Worm (Caenorhabditis elegans): ENCODE results near the gene dlc-5.

The dlc-5 gene

DNA sequence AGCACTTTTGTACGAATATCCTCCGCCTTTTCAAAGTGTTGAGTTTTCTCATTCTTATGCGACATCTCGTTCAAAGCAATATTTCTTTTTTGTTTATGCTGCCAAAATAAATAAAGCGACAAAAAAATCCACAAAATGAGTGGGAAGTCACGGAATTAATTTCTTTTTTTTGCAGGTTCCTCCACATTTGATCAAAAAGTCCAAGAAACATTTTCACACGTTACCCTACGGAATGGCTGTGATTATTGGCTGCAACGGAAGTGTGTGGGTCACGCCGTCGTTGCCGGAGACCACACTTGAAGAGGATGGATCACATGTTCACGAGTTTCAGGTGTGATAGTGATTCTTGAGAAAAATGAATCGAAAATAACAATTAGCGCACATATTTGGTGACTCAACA is 21.5 kb upstream of the dlc-5 start, which contains the start of gene Y73B6BL.22:
Gene Y73B6BL.22, minus strand, starts transcription at position 101 of the 400 bp plus-strand sequence.
- TF ChIP-seq egl-27 (tag; optimal IDR thresholded peaks at IDR 0.05) (no peak), peb-1 (tag; optimal IDR thresholded peaks at IDR 0.05) (no peak), zag-1 (tag; optimal IDR thresholded peaks at IDR 0.05) (no peak), sma-9 (GFP tag; optimal IDR thresholded peaks at IDR 0.05) (no peak), sma-9 (tag; optimal IDR thresholded peaks at IDR 0.05) (no peak), lin-13 (GFP tag; optimal IDR thresholded peaks at IDR 0.05) (no peak), alr-1 (tag; optimal IDR thresholded peaks at IDR 0.05) (no peak), ama-1 (optimal IDR thresholded peaks at IDR 0.05) (no peak), lin-39 (tag; optimal IDR thresholded peaks at IDR 0.05) (no peak), ztf-11 (tag; optimal IDR thresholded peaks at IDR 0.05) (no peak), unc-62 (GFP tag; optimal IDR thresholded peaks at IDR 0.05) (no peak), mab-5 (tag; optimal IDR thresholded peaks at IDR 0.05) (no peak), elt-1 (tag; optimal IDR thresholded peaks at IDR 0.05) (no peak), nhr-11 (tag; optimal IDR thresholded peaks at IDR 0.05) (no peak), nhr-10 (tag; optimal IDR thresholded peaks at IDR 0.05) (no peak), C34F6.9 (tag; optimal IDR thresholded peaks at IDR 0.05) (no peak), R02D3.7 (tag; optimal IDR thresholded peaks at IDR 0.05) (no peak), F13H6.1 (tag; optimal IDR thresholded peaks at IDR 0.05) (no peak), Y55F3AM.14 (GFP tag; optimal IDR thresholded peaks at IDR 0.05) (no peak), unc-55 (GFP tag; optimal IDR thresholded peaks at IDR 0.05) (no peak)

DNA sequence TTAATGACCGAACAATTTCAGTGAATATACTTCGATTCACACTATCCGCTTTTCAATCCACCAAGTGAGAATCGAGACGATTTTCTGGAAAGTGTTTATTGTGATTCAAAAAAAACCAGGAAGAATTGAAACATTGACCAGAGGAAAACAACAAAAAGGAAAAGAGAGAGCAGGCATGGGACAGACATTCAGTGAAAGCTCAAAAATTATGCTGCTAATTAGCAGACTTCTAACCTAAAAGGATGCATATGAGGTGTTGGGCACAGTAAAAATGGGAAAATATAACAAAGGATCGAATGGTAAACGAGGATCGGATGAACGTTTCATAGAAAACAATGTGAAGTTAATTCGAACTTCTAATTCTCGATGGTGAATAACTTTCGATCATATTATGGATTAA is 20.4 kb upstream of the dlc-5 start:
- no peak for TF ChIP-seq elt-1 (tag; optimal IDR thresholded peaks at IDR 0.05)
- TF ChIP-seq nhr-6 (tag; optimal IDR thresholded peaks at IDR 0.05): no peak
- no peak for TF ChIP-seq mdl-1 (tag; optimal IDR thresholded peaks at IDR 0.05)
- no peak for TF ChIP-seq alr-1 (tag; optimal IDR thresholded peaks at IDR 0.05)
- no peak for TF ChIP-seq nhr-21 (tag; optimal IDR thresholded peaks at IDR 0.05)
- no peak for TF ChIP-seq sma-9 (GFP tag; optimal IDR thresholded peaks at IDR 0.05)
- TF ChIP-seq sma-9 (tag; optimal IDR thresholded peaks at IDR 0.05): no peak
- no peak for TF ChIP-seq lsy-2 (tag; optimal IDR thresholded peaks at IDR 0.05)
- TF ChIP-seq zag-1 (tag; optimal IDR thresholded peaks at IDR 0.05): no peak
- no peak for TF ChIP-seq Y55F3AM.14 (GFP tag; optimal IDR thresholded peaks at IDR 0.05)
- no peak for TF ChIP-seq nhr-23 (tag; optimal IDR thresholded peaks at IDR 0.05)
- TF ChIP-seq ZK546.5 (tag; optimal IDR thresholded peaks at IDR 0.05): no peak
- no peak for TF ChIP-seq sem-4 (tag; optimal IDR thresholded peaks at IDR 0.05)
- no peak for TF ChIP-seq skn-1 (tag; optimal IDR thresholded peaks at IDR 0.05)
- no peak for TF ChIP-seq unc-62 (GFP tag; optimal IDR thresholded peaks at IDR 0.05)
- no peak for TF ChIP-seq C34F6.9 (tag; optimal IDR thresholded peaks at IDR 0.05)
- no peak for TF ChIP-seq nhr-10 (tag; optimal IDR thresholded peaks at IDR 0.05)
- no peak for TF ChIP-seq ceh-82 (tag; optimal IDR thresholded peaks at IDR 0.05)

DNA sequence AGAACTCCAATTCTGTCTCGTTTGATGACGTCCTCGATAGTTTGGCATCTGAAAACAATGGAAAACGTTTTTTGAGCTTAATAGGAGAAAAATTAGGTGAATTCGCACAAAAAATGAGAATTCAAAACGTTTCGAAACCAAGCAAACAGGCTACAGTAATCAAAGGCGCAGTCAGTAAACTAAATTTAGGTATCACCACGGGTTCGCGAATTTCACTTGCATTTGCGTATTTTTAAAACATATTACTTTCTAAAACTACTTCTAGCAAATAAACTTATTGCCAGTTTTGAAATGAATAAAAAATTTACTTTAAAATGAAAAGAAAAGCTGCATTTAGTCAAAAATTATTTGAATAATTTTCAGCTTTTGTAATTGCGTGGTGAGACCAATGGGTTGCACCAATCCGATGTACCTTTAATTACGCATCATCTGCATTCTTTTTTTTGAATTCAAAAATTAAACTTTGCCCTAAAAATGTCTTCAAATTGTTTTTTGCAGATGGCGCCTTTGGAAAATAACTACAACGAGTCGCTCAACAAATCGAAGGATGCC is 18.9 kb upstream of the dlc-5 start, which contains the start of the genes Y73B6BL.23 and htp-2:
Gene Y73B6BL.23, minus strand, starts transcription at position 51 of the 552 bp plus-strand sequence.
Gene htp-2, plus strand, starts transcription at position 492 of the 552 bp plus-strand sequence.
- no peak for TF ChIP-seq ztf-4 (tag; optimal IDR thresholded peaks at IDR 0.05)
- no peak for TF ChIP-seq nhr-11 (tag; optimal IDR thresholded peaks at IDR 0.05)
- TF ChIP-seq nhr-77 (tag; optimal IDR thresholded peaks at IDR 0.05): no peak

DNA sequence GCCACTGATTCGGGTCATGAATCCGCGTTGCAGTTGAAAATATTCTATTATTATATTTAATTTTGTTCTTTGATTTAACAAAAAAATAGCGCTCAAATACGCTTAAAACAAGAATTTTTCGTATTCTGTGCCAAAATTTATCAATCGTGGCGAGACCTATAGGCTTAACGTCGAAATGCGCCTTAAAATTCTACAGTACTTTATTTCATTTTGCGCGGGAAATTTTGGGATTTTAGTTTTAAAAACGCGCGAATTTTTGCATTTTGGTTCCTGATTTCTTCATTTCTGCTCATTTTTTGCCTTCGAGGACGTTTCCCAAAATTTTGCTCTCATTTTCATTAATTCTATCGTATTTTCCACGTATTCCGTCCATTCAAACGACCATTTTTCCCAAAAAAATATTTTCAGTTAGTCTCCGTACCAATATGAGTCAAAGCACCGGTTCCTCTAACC is 16.8 kb upstream of the dlc-5 start, which contains the start of gene puf-11:
Gene puf-11, plus strand, starts transcription at position 403 of the 453 bp plus-strand sequence.
- TF ChIP-seq lin-11 (tag; optimal IDR thresholded peaks at IDR 0.05): no peak
- TF ChIP-seq lin-13 (GFP tag; optimal IDR thresholded peaks at IDR 0.05): no peak
- TF ChIP-seq lsy-2 (tag; optimal IDR thresholded peaks at IDR 0.05): no peak
- no peak for TF ChIP-seq ama-1 (optimal IDR thresholded peaks at IDR 0.05)
- no peak for TF ChIP-seq unc-39 (tag; optimal IDR thresholded peaks at IDR 0.05)
- TF ChIP-seq nhr-129 (tag; optimal IDR thresholded peaks at IDR 0.05): no peak
- no peak for TF ChIP-seq R02D3.7 (tag; optimal IDR thresholded peaks at IDR 0.05)
- TF ChIP-seq alr-1 (tag; optimal IDR thresholded peaks at IDR 0.05): no peak

DNA sequence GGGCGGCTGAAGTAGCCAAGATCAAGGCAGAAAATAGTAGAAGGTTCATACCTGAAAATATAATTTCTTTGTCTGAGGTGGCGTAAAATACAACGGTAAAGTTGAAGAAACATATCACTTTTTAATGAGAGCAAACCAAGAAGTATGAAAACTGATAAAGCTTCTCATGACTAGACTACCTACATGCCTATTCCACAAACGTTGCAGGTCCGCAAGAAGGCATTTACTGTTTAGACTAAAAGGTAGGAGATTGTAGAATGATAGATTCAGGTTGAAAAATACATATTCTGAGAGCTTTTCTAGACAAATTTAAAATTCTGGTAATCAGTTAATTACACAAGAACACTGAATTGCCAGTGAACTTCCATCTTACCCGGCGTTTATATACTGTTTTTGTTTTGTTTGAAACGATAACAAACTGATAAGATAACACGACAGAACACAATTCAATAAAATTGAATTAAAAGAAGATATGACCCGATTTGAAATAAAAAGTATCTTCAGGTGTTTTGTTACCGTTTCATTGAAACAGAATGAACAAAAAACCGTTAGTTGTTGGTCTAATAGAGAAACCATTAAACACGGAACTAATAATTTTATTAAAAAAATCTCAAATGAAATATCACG is 11.8 kb upstream of the dlc-5 start, which contains the start of gene acp-6:
Gene acp-6, minus strand, starts transcription at position 51 of the 627 bp plus-strand sequence.
- no peak for TF ChIP-seq ztf-1 (GFP tag; conservative IDR thresholded peaks at IDR 0.05)
- TF ChIP-seq zag-1 (tag; optimal IDR thresholded peaks at IDR 0.05): no peak
- no peak for TF ChIP-seq unc-39 (tag; optimal IDR thresholded peaks at IDR 0.05)
- TF ChIP-seq nhr-25 (tag; optimal IDR thresholded peaks at IDR 0.05): no peak
- TF ChIP-seq dmd-4 (tag; optimal IDR thresholded peaks at IDR 0.05): no peak
